Worm (Caenorhabditis elegans) whole organism, early embryonic: ENCODE results near the gene oac-55.

Source experiments
- B0310.2 ChIP-seq: sonication (generic microtip); optimal IDR thresholded peaks from 2 replicates; lab custom pipeline; 2016; ENCODE audit warnings: mild to moderate bottlenecking, missing genetic modification characterization, missing compliant biosample characterization
- F13C5.2 ChIP-seq: sonication (generic microtip); optimal IDR thresholded peaks from 2 replicates; lab custom pipeline; 2017; ENCODE audit warnings: mild to moderate bottlenecking, missing genetic modification characterization, inconsistent platforms, missing compliant biosample characterization
- aly-1 ChIP-seq: sonication (generic microtip); optimal IDR thresholded peaks from 2 replicates; lab custom pipeline; 2016; ENCODE audit warnings: missing genetic modification characterization, missing compliant biosample characterization
- ama-1 ChIP-seq: fragments of 150-350 bp; optimal IDR thresholded peaks from 2 replicates; lab custom pipeline; 2014
- ceh-13 ChIP-seq: fragments of 200-800 bp; sonication (Bioruptor generic); optimal IDR thresholded peaks from 2 replicates; lab custom pipeline; 2018; ENCODE audit warnings: mild to moderate bottlenecking, missing genetic modification characterization, missing compliant biosample characterization
- ceh-36 ChIP-seq: sonication (generic microtip); optimal IDR thresholded peaks from 2 replicates; lab custom pipeline; 2016; ENCODE audit warnings: missing genetic modification characterization, inconsistent platforms, missing compliant biosample characterization
- ets-7 ChIP-seq: sonication (generic microtip); optimal IDR thresholded peaks from 2 replicates; lab custom pipeline; 2016; ENCODE audit warnings: missing genotype, missing genetic modification characterization, missing compliant biosample characterization
- flt-1 ChIP-seq: fragments of 200-800 bp; sonication (Bioruptor generic); IDR thresholded peaks from 2 replicates; pipeline ENCODE4 v1.3.6; 2022; ENCODE audit warnings: missing genetic modification characterization, missing compliant biosample characterization
- hmbx-1 ChIP-seq: sonication (generic microtip); optimal IDR thresholded peaks from 2 replicates; lab custom pipeline; 2016; ENCODE audit warnings: mild to moderate bottlenecking, missing genetic modification characterization, missing compliant biosample characterization
- hmg-4 ChIP-seq: fragments of 200-800 bp; sonication (Bioruptor generic); optimal IDR thresholded peaks from 2 replicates; lab custom pipeline; 2018; ENCODE audit warnings: mild to moderate bottlenecking, missing genetic modification characterization, missing compliant biosample characterization
- hnd-1 ChIP-seq: sonication (generic microtip); optimal IDR thresholded peaks from 2 replicates; lab custom pipeline; 2016; ENCODE audit warnings: missing genetic modification characterization, missing compliant biosample characterization
- pes-1 ChIP-seq: fragments of 200-800 bp; sonication (Bioruptor generic); IDR thresholded peaks from 2 replicates; pipeline ENCODE4 v1.3.6; 2022; ENCODE audit warnings: missing genetic modification reagents, missing genetic modification characterization, missing compliant biosample characterization
- scrt-1 ChIP-seq: fragments of 200-800 bp; sonication (Bioruptor generic); IDR thresholded peaks from 2 replicates; pipeline ENCODE4 v1.3.6; 2022; ENCODE audit warnings: missing genetic modification characterization, missing compliant biosample characterization
- sea-1 ChIP-seq: fragments of 200-800 bp; sonication (Bioruptor generic); conservative IDR thresholded peaks from 2 replicates; pipeline ENCODE4 v1.3.6; 2022; ENCODE audit warnings: missing genetic modification characterization, missing compliant biosample characterization
- tbx-11 ChIP-seq: fragments of 200-800 bp; sonication (Bioruptor generic); IDR thresholded peaks from 2 replicates; pipeline ENCODE4 v1.3.6; 2022; ENCODE audit warnings: missing genetic modification characterization, missing compliant biosample characterization
- tbx-37 ChIP-seq: fragments of 200-800 bp; sonication (Bioruptor generic); conservative IDR thresholded peaks from 2 replicates; pipeline ENCODE4 v1.3.6; 2022; ENCODE audit warnings: missing genetic modification reagents, missing genetic modification characterization, missing compliant biosample characterization
- tra-4 ChIP-seq: sonication (generic microtip); optimal IDR thresholded peaks from 2 replicates; lab custom pipeline; 2017; ENCODE audit warnings: missing genetic modification characterization, missing compliant biosample characterization

Gene oac-55

ce11 chrV:3776946-3777345, 16.0 kb downstream of the oac-55 start:
- TF ChIP-seq tbx-37 (GFP tag; lab: Robert Waterston, UW) (no peak), B0310.2 (no peak), tbx-11 (GFP tag; lab: Robert Waterston, UW) (no peak), ama-1 (lab: Kevin White, UChicago) (no peak), hmg-4 (no peak), F13C5.2 (no peak), flt-1 (GFP tag; lab: Robert Waterston, UW) (no peak), hmbx-1 (tag; lab: Kevin White, UChicago) (no peak), hnd-1 (tag; lab: Kevin White, UChicago) (no peak), ets-7 (tag; lab: Kevin White, UChicago) (no peak), ceh-13 (no peak), scrt-1 (GFP tag; lab: Robert Waterston, UW) (no peak), pes-1 (GFP tag; lab: Robert Waterston, UW) (no peak), tra-4 (tag; lab: Kevin White, UChicago) (no peak), ceh-36 (no peak), sea-1 (GFP tag; lab: Robert Waterston, UW) (no peak), aly-1 (tag; lab: Kevin White, UChicago) (no peak)

DNA sequence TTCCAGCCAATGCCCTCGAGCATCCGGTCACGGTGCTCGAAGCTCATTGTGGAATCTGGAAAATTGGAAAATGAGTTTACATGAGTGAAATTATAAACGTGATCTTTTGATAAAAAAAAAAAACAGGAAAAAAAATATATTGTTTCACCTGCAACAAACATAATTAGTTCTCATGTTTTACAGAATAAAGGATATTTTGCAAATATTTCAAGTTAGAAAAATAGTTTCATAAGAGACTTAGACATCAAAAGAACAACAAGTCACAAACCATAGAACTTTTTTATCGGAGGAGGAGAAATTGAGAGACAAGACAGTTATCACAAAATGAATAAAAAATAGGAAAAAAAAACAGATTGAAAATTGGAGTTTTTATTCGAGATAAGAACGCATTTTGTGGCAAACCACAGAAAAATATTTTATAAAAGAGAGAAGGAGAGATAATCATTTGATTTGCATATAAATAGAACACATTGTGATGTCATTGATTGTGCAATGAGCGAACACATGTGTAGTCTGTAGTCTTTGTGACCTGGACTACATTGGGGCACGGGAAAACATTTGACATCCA, 23.3 kb downstream of the oac-55 start, which contains the start of gene R08F11.1:
R08F11.1 (minus strand) TSS at position 51 of the 568 bp plus-strand sequence.
- no peak for TF ChIP-seq hnd-1 (tag; lab: Kevin White, UChicago)
- TF ChIP-seq tbx-11 (GFP tag; lab: Robert Waterston, UW), result no peak
- TF ChIP-seq tbx-37 (GFP tag; lab: Robert Waterston, UW), result no peak
- no peak for TF ChIP-seq hmg-4
- TF ChIP-seq hmbx-1 (tag; lab: Kevin White, UChicago), result no peak
- no peak for TF ChIP-seq tra-4 (tag; lab: Kevin White, UChicago)
- no peak for TF ChIP-seq ceh-13
- no peak for TF ChIP-seq pes-1 (GFP tag; lab: Robert Waterston, UW)
- TF ChIP-seq flt-1 (GFP tag; lab: Robert Waterston, UW), result no peak
- no peak for TF ChIP-seq aly-1 (tag; lab: Kevin White, UChicago)
- TF ChIP-seq ama-1 (lab: Kevin White, UChicago), result no peak
- no peak for TF ChIP-seq scrt-1 (GFP tag; lab: Robert Waterston, UW)
- no peak for TF ChIP-seq F13C5.2
- no peak for TF ChIP-seq ets-7 (tag; lab: Kevin White, UChicago)
- no peak for TF ChIP-seq sea-1 (GFP tag; lab: Robert Waterston, UW)
- no peak for TF ChIP-seq B0310.2
- no peak for TF ChIP-seq ceh-36

- TF ChIP-seq pes-1 (GFP tag; lab: Robert Waterston, UW) (no peak), hmg-4 (no peak), ceh-36 (no peak), hnd-1 (tag; lab: Kevin White, UChicago) (no peak), tbx-37 (GFP tag; lab: Robert Waterston, UW) (no peak), scrt-1 (GFP tag; lab: Robert Waterston, UW) (no peak), sea-1 (GFP tag; lab: Robert Waterston, UW) (no peak), ama-1 (lab: Kevin White, UChicago) (no peak), F13C5.2 (no peak), B0310.2 (no peak)
Observed at ce11 chrV:3788538-3788937, 27.6 kb downstream of the oac-55 start.

- TF ChIP-seq ama-1 (lab: Kevin White, UChicago), result no peak
- TF ChIP-seq sea-1 (GFP tag; lab: Robert Waterston, UW), result no peak
- no peak for TF ChIP-seq aly-1 (tag; lab: Kevin White, UChicago)
- no peak for TF ChIP-seq hmbx-1 (tag; lab: Kevin White, UChicago)
- TF ChIP-seq ceh-13, result no peak
- no peak for TF ChIP-seq tbx-11 (GFP tag; lab: Robert Waterston, UW)
- TF ChIP-seq tra-4 (tag; lab: Kevin White, UChicago), result no peak
- no peak for TF ChIP-seq flt-1 (GFP tag; lab: Robert Waterston, UW)
- no peak for TF ChIP-seq pes-1 (GFP tag; lab: Robert Waterston, UW)
- TF ChIP-seq B0310.2, result no peak
- no peak for TF ChIP-seq F13C5.2
- no peak for TF ChIP-seq hmg-4
- TF ChIP-seq ceh-36, result no peak
Observed at ce11 chrV:3789770-3790169, 28.8 kb downstream of the oac-55 start, which contains the start of gene R08F11.7. Gene R08F11.7 (plus strand): TSS chrV:3790070.

DNA sequence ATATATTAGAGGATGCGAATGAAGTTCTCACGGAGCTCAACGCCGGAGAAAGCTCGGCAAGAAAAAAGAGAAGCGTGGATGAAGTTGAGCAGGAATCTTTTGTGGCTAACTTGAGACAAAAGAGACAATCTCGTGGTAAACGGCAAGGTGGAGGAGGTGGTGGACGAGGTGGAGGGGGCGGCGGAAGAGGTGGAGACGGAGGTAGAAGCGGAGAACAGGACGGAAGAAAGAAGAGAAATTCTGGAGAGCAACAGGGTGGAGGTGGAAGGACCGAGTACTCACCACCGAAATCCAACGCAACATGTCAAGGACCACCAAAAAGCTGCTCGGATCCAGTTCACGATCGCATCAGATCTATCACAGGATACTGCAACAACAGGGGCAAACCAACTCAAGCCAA, 29.5 kb downstream of the oac-55 start:
- no peak for TF ChIP-seq sea-1 (GFP tag; lab: Robert Waterston, UW)
- TF ChIP-seq aly-1 (tag; lab: Kevin White, UChicago), result no peak
- no peak for TF ChIP-seq hmbx-1 (tag; lab: Kevin White, UChicago)
- TF ChIP-seq ceh-36, result no peak
- no peak for TF ChIP-seq pes-1 (GFP tag; lab: Robert Waterston, UW)
- no peak for TF ChIP-seq tbx-37 (GFP tag; lab: Robert Waterston, UW)
- no peak for TF ChIP-seq ama-1 (lab: Kevin White, UChicago)
- TF ChIP-seq B0310.2, result no peak
- TF ChIP-seq hmg-4, result no peak
- TF ChIP-seq tbx-11 (GFP tag; lab: Robert Waterston, UW), result no peak
- no peak for TF ChIP-seq hnd-1 (tag; lab: Kevin White, UChicago)
- TF ChIP-seq ceh-13, result no peak
- TF ChIP-seq flt-1 (GFP tag; lab: Robert Waterston, UW), result no peak
- TF ChIP-seq ets-7 (tag; lab: Kevin White, UChicago), result no peak
- TF ChIP-seq F13C5.2, result no peak
- no peak for TF ChIP-seq scrt-1 (GFP tag; lab: Robert Waterston, UW)
- TF ChIP-seq tra-4 (tag; lab: Kevin White, UChicago), result no peak

- no peak for TF ChIP-seq hmbx-1 (tag; lab: Kevin White, UChicago)
Observed at ce11 chrV:3799737-3800136, 38.8 kb downstream of the oac-55 start.

ce11 chrV:3800378-3800777, 39.4 kb downstream of the oac-55 start, which contains the start of gene srt-30:
Gene srt-30 (minus strand): TSS chrV:3800478.
- TF ChIP-seq flt-1 (GFP tag; lab: Robert Waterston, UW), result no peak
- TF ChIP-seq sea-1 (GFP tag; lab: Robert Waterston, UW), result no peak
- TF ChIP-seq tbx-37 (GFP tag; lab: Robert Waterston, UW), result no peak
